Fruit fly (Drosophila melanogaster) whole organism, embryonic: ENCODE data around the gene CG14442.

Experiments used
- Atf6 ChIP-seq: fragments of 200-800 bp; sonication (Bioruptor generic); IDR thresholded peaks from 2 replicates; pipeline ENCODE4 v1.3.6; 2022; ENCODE audit warnings: missing biosample characterization, missing genetic modification characterization
- Bdp1 ChIP-seq: fragments of 200-800 bp; sonication (Bioruptor generic); optimal IDR thresholded peaks from 3 replicates; lab custom pipeline; 2016; ENCODE audit warnings: missing biosample characterization, missing genetic modification characterization
- Blimp-1 ChIP-seq: fragments of 200-800 bp; sonication (Bioruptor generic); optimal IDR thresholded peaks from 3 replicates; lab custom pipeline; 2018; ENCODE audit warnings: missing biosample characterization, missing genetic modification characterization, mild to moderate bottlenecking, moderate library complexity, missing genetic modification reagents
- CG10147 ChIP-seq: fragments of 200-800 bp; sonication (Bioruptor generic); optimal IDR thresholded peaks from 2 replicates; lab custom pipeline; 2019; ENCODE audit warnings: missing biosample characterization, mild to moderate bottlenecking, missing genetic modification characterization, moderate library complexity
- CG10321 ChIP-seq: fragments of 200-800 bp; sonication (Bioruptor generic); IDR thresholded peaks from 2 replicates; pipeline ENCODE4 v1.3.6; 2022; ENCODE audit warnings: missing biosample characterization, missing genetic modification characterization
- CG10366 ChIP-seq: fragments of 200-800 bp; sonication (Bioruptor generic); IDR thresholded peaks from 2 replicates; pipeline ENCODE4 v1.3.6; 2022; ENCODE audit warnings: missing biosample characterization, missing genetic modification characterization
- CG13894 ChIP-seq: fragments of 200-800 bp; sonication (Bioruptor generic); optimal IDR thresholded peaks from 3 replicates; lab custom pipeline; 2018; ENCODE audit warnings: missing biosample characterization, mild to moderate bottlenecking, missing genetic modification characterization, moderate library complexity
- CG14667 ChIP-seq: fragments of 200-800 bp; sonication (Bioruptor generic); IDR thresholded peaks from 2 replicates; pipeline ENCODE4 v1.3.6; 2022; ENCODE audit warnings: missing biosample characterization, missing genetic modification characterization
- CG17359 ChIP-seq: fragments of 200-800 bp; sonication (Bioruptor generic); optimal IDR thresholded peaks from 3 replicates; lab custom pipeline; 2018; ENCODE audit warnings: missing biosample characterization, mild to moderate bottlenecking, missing genetic modification characterization, moderate library complexity
- CG2712 ChIP-seq: fragments of 200-800 bp; optimal IDR thresholded peaks from 3 replicates; lab custom pipeline; 2019; ENCODE audit warnings: missing biosample characterization, mild to moderate bottlenecking, missing genetic modification characterization, moderate library complexity
- CG2875 ChIP-seq: fragments of 200-800 bp; sonication (Bioruptor generic); optimal IDR thresholded peaks from 2 replicates; lab custom pipeline; 2017; ENCODE audit warnings: missing biosample characterization, mild to moderate bottlenecking, missing genetic modification characterization, missing genetic modification reagents
- CG32772 ChIP-seq: fragments of 200-800 bp; sonication (Bioruptor generic); IDR thresholded peaks from 2 replicates; pipeline ENCODE4 v1.3.6; 2022; ENCODE audit warnings: missing biosample characterization, missing genetic modification characterization
- CG3407 ChIP-seq: fragments of 200-800 bp; sonication (Bioruptor generic); optimal IDR thresholded peaks from 2 replicates; lab custom pipeline; 2018; ENCODE audit warnings: missing biosample characterization, mild to moderate bottlenecking, missing genetic modification characterization
- CG3726 ChIP-seq: fragments of 200-800 bp; sonication (Bioruptor generic); IDR thresholded peaks from 3 replicates; pipeline ENCODE4, ENCODE4 v1.3.6; 2022; ENCODE audit warnings: missing biosample characterization, missing genetic modification characterization
- CG4328 ChIP-seq: fragments of 200-800 bp; sonication (Bioruptor generic); optimal IDR thresholded peaks from 3 replicates; lab custom pipeline; 2017; ENCODE audit warnings: missing biosample characterization, missing genetic modification reagents, missing genetic modification characterization
- CG7786 ChIP-seq: fragments of 200-800 bp; sonication (Bioruptor generic); optimal IDR thresholded peaks from 2 replicates; lab custom pipeline; 2016; ENCODE audit warnings: missing biosample characterization, missing genetic modification characterization
- CG9437 ChIP-seq: fragments of 200-800 bp; sonication (Bioruptor generic); optimal IDR thresholded peaks from 2 replicates; lab custom pipeline; 2018; ENCODE audit warnings: missing biosample characterization, mild to moderate bottlenecking, missing genetic modification characterization
- CG9609 ChIP-seq: fragments of 200-800 bp; sonication (Bioruptor generic); optimal IDR thresholded peaks from 3 replicates; lab custom pipeline; 2016; ENCODE audit warnings: missing biosample characterization, missing genetic modification characterization
- CG9876 ChIP-seq: fragments of 200-800 bp; sonication (Bioruptor generic); optimal IDR thresholded peaks from 2 replicates; lab custom pipeline; 2016; ENCODE audit warnings: missing biosample characterization, missing genetic modification characterization
- Elba2 ChIP-seq: fragments of 200-800 bp; sonication (Bioruptor generic); optimal IDR thresholded peaks from 3 replicates; lab custom pipeline; 2016; ENCODE audit warnings: missing biosample characterization, missing genetic modification characterization
- HLHmδ ChIP-seq: fragments of 200-800 bp; sonication (Bioruptor generic); optimal IDR thresholded peaks from 2 replicates; lab custom pipeline; 2018; ENCODE audit warnings: missing biosample characterization, mild to moderate bottlenecking, missing genetic modification characterization, moderate library complexity
- MESR4 ChIP-seq: fragments of 200-800 bp; sonication (Bioruptor generic); optimal IDR thresholded peaks from 2 replicates; lab custom pipeline; 2018; ENCODE audit warnings: missing biosample characterization, mild to moderate bottlenecking, missing genetic modification characterization, moderate library complexity
- Mad ChIP-seq: fragments of 200-800 bp; sonication (Bioruptor generic); optimal IDR thresholded peaks from 2 replicates; lab custom pipeline; 2016; ENCODE audit warnings: missing biosample characterization, missing genetic modification characterization
- Mes4 ChIP-seq: fragments of 200-800 bp; sonication (Bioruptor generic); optimal IDR thresholded peaks from 2 replicates; lab custom pipeline; 2016; ENCODE audit warnings: missing biosample characterization, missing genetic modification characterization
- Trl ChIP-seq, 3 experiments: fragments of >200 bp in 2 of 3; fragments of 200-800 bp in 1 of 3; sonication (Bioruptor generic) in 1 of 3; optimal IDR thresholded peaks; 2 replicates in 1 of 3; 3 replicates in 2 of 3; lab custom pipeline; 2016 to 2017; ENCODE audit warnings: missing biosample characterization in 1 of 3, missing genetic modification characterization in 1 of 3
- ab ChIP-seq: fragments of 200-800 bp; sonication (Bioruptor generic); optimal IDR thresholded peaks from 2 replicates; lab custom pipeline; 2016; ENCODE audit warnings: missing biosample characterization, missing genetic modification characterization
- ara ChIP-seq: fragments of 200-800 bp; sonication (Bioruptor generic); IDR thresholded peaks from 2 replicates; pipeline ENCODE4 v1.3.6; 2022; ENCODE audit warnings: missing biosample characterization, missing genetic modification characterization
- bbx ChIP-seq: fragments of 200-800 bp; sonication (Bioruptor generic); IDR thresholded peaks from 2 replicates; pipeline ENCODE4 v1.3.6; 2022; ENCODE audit warnings: missing biosample characterization, missing genetic modification characterization; ENCODE audit not compliant: partially characterized antibody
- bowl ChIP-seq: fragments of 200-800 bp; sonication (Bioruptor generic); IDR thresholded peaks from 2 replicates; pipeline ENCODE4 v1.3.6; 2022; ENCODE audit warnings: missing biosample characterization, missing genetic modification characterization
- bsh ChIP-seq, 2 experiments: fragments of 200-800 bp; sonication (Bioruptor generic); optimal IDR thresholded peaks; 2 replicates each; lab custom pipeline; 2017 to 2018; ENCODE audit warnings: mild to moderate bottlenecking in 2 of 2, missing biosample characterization in 2 of 2, missing genetic modification characterization in 2 of 2, moderate library complexity in 1 of 2
- cad ChIP-seq: fragments of >200 bp; optimal IDR thresholded peaks from 2 replicates; lab custom pipeline; 2017; ENCODE audit warnings: missing biosample characterization, missing genetic modification characterization
- caup ChIP-seq: fragments of 200-800 bp; sonication (Bioruptor generic); optimal IDR thresholded peaks from 3 replicates; lab custom pipeline; 2017; ENCODE audit warnings: missing biosample characterization, mild to moderate bottlenecking, missing genetic modification characterization, moderate library complexity; ENCODE audit not compliant: severe bottlenecking
- corto ChIP-seq: fragments of 200-800 bp; sonication (Bioruptor generic); optimal IDR thresholded peaks from 2 replicates; lab custom pipeline; 2016; ENCODE audit warnings: missing biosample characterization, mild to moderate bottlenecking, missing genetic modification characterization, moderate library complexity
- dan ChIP-seq: fragments of 200-800 bp; sonication (Bioruptor generic); IDR thresholded peaks from 2 replicates; pipeline ENCODE4 v1.3.6; 2022; ENCODE audit warnings: missing biosample characterization, missing genetic modification characterization
- dati ChIP-seq: fragments of 200-800 bp; sonication (Bioruptor generic); IDR thresholded peaks from 2 replicates; pipeline ENCODE4 v1.3.6; 2022; ENCODE audit warnings: missing biosample characterization, missing genetic modification characterization
- gce ChIP-seq: fragments of 200-800 bp; sonication (Bioruptor generic); IDR thresholded peaks from 3 replicates; pipeline ENCODE4 v1.3.6; 2022; ENCODE audit warnings: missing biosample characterization, missing genetic modification characterization
- gsb-n ChIP-seq: fragments of 200-800 bp; sonication (Bioruptor generic); optimal IDR thresholded peaks from 3 replicates; lab custom pipeline; 2018; ENCODE audit warnings: missing biosample characterization, mild to moderate bottlenecking, missing genetic modification characterization
- jigr1 ChIP-seq: fragments of 200-800 bp; sonication (Bioruptor generic); IDR thresholded peaks from 3 replicates; pipeline ENCODE4 v1.3.6; 2022; ENCODE audit warnings: missing biosample characterization, missing genetic modification characterization
- kah ChIP-seq: fragments of 200-800 bp; sonication (Bioruptor generic); optimal IDR thresholded peaks from 2 replicates; lab custom pipeline; 2018; ENCODE audit warnings: missing biosample characterization, mild to moderate bottlenecking, missing genetic modification characterization
- lmd ChIP-seq: fragments of 200-800 bp; sonication (Bioruptor generic); IDR thresholded peaks from 2 replicates; pipeline ENCODE4 v1.3.6; 2022; ENCODE audit warnings: missing biosample characterization, missing genetic modification characterization
- nerfin-2 ChIP-seq: fragments of 200-800 bp; sonication (Bioruptor generic); IDR thresholded peaks from 2 replicates; pipeline ENCODE4 v1.3.6; 2022; ENCODE audit warnings: missing biosample characterization, missing genetic modification characterization; ENCODE audit not compliant: partially characterized antibody
- otp ChIP-seq: fragments of 200-800 bp; sonication (Bioruptor generic); IDR thresholded peaks from 3 replicates; pipeline ENCODE4, ENCODE4 v1.3.6; 2022; ENCODE audit warnings: missing biosample characterization, missing genetic modification characterization
- prd ChIP-seq, 3 experiments: fragments of >200 bp in 2 of 3; fragments of 200-800 bp in 1 of 3; sonication (Bioruptor generic) in 1 of 3; optimal IDR thresholded peaks in 2 of 3; IDR thresholded peaks in 1 of 3; 2 replicates in 2 of 3; 3 replicates in 1 of 3; pipeline versions ENCODE4 v1.3.6 to Lab custom; 2017 to 2022; ENCODE audit warnings: missing biosample characterization in 1 of 3, missing genetic modification characterization in 1 of 3
- run ChIP-seq: fragments of 200-800 bp; sonication (Bioruptor generic); optimal IDR thresholded peaks from 3 replicates; lab custom pipeline; 2018; ENCODE audit warnings: missing biosample characterization, mild to moderate bottlenecking, missing genetic modification characterization
- sisA ChIP-seq: fragments of 200-800 bp; sonication (Bioruptor generic); IDR thresholded peaks from 2 replicates; pipeline ENCODE4 v1.3.6; 2022; ENCODE audit warnings: missing biosample characterization, missing genetic modification characterization
- trh ChIP-seq: fragments of 200-800 bp; sonication (Bioruptor generic); optimal IDR thresholded peaks from 2 replicates; lab custom pipeline; 2016; ENCODE audit warnings: missing biosample characterization, missing genetic modification characterization
- zen ChIP-seq: fragments of 200-800 bp; sonication (Bioruptor generic); optimal IDR thresholded peaks from 3 replicates; lab custom pipeline; 2018; ENCODE audit warnings: missing biosample characterization, mild to moderate bottlenecking, missing genetic modification characterization, moderate library complexity
- zen2 ChIP-seq: fragments of 200-800 bp; sonication (Bioruptor generic); IDR thresholded peaks from 3 replicates; pipeline ENCODE4 v1.3.6; 2022; ENCODE audit warnings: missing biosample characterization, missing genetic modification characterization; ENCODE audit not compliant: partially characterized antibody

CG14442 gene

dm6 chrX:6656023-6656594 lies 38.7 kb downstream of the CG14442 start:
- TF ChIP-seq CG2875 (GFP tag; lab: Kevin White, UChicago) (peak; percentile 64), gce (GFP tag; lab: Robert Waterston, UW) (peak; percentile 67; the same call in 1 of the 3 replicates), MESR4 (GFP tag; lab: Kevin White, UChicago) (peak; percentile 9), cad (no peak), Atf6 (GFP tag; lab: Robert Waterston, UW) (peak; percentile 88; the same call in 1 of the 2 replicates), corto (peak; percentile 73), prd (optimal IDR thresholded peaks at IDR 0.05; lab: Kevin White, UChicago) (no peak), prd (GFP tag; IDR thresholded peaks at IDR 0.05; lab: Robert Waterston, UW) (peak; percentile 87), bsh (GFP tag; optimal IDR thresholded peaks at IDR 0.05; lab: Kevin White, UChicago) (peak; percentile 73 to 75), CG7786 (GFP tag; lab: Kevin White, UChicago) (peak; percentile 78), CG13894 (tag; lab: Kevin White, UChicago) (peak; percentile 49), CG3726 (GFP tag; lab: Robert Waterston, UW) (peak; percentile 58; the same call in 1 of the 3 replicates), Blimp-1 (GFP tag; lab: Kevin White, UChicago) (peak; percentile 78), CG9437 (GFP tag; lab: Kevin White, UChicago) (peak; percentile 82), CG32772 (GFP tag; lab: Robert Waterston, UW) (peak; percentile 67), jigr1 (GFP tag; lab: Robert Waterston, UW) (peak; percentile 48; the same call in 1 of the 3 replicates), CG14667 (GFP tag; lab: Robert Waterston, UW) (peak; percentile 68), CG3407 (GFP tag; lab: Kevin White, UChicago) (peak; percentile 50), ara (GFP tag; lab: Robert Waterston, UW) (no peak), Bdp1 (GFP tag; lab: Kevin White, UChicago) (peak; percentile 67), CG10321 (GFP tag; lab: Robert Waterston, UW) (peak; percentile 28; the same call in 1 of the 2 replicates), CG10147 (GFP tag; lab: Kevin White, UChicago) (peak; percentile 84), CG9876 (GFP tag; lab: Kevin White, UChicago) (peak; percentile 65), trh (GFP tag; lab: Kevin White, UChicago) (peak; percentile 49), run (tag; lab: Kevin White, UChicago) (peak; percentile 45), otp (GFP tag; lab: Robert Waterston, UW) (peak; percentile 73), nerfin-2 (GFP tag; lab: Robert Waterston, UW) (no peak), kah (peak; percentile 59), CG2712 (peak; percentile 83), Mes4 (peak; percentile 43), caup (GFP tag; lab: Kevin White, UChicago) (peak; percentile 85), Mad (peak; percentile 78), sisA (GFP tag; lab: Robert Waterston, UW) (peak; percentile 85), CG17359 (tag; lab: Kevin White, UChicago) (peak; percentile 82), dati (GFP tag; lab: Robert Waterston, UW) (no peak), CG9609 (GFP tag; lab: Kevin White, UChicago) (peak; percentile 83), gsb-n (tag; lab: Kevin White, UChicago) (peak; percentile 52), bowl (GFP tag; lab: Robert Waterston, UW) (0 out of 2 replicates have a peak, but pooled peaks have one; percentile 5), CG4328 (GFP tag; lab: Kevin White, UChicago) (peak; percentile 69), CG10366 (GFP tag; lab: Robert Waterston, UW) (peak; percentile 78), Trl (optimal IDR thresholded peaks at IDR 0.05; lab: Kevin White, UChicago) (no peak), Trl (GFP tag; optimal IDR thresholded peaks at IDR 0.05; lab: Kevin White, UChicago) (peak; percentile 81), zen2 (no peak), bbx (GFP tag; lab: Robert Waterston, UW) (no peak), Elba2 (GFP tag; lab: Kevin White, UChicago) (no peak), ab (GFP tag; lab: Kevin White, UChicago) (peak; percentile 20), zen (tag; lab: Kevin White, UChicago) (peak; percentile 80), lmd (peak; percentile 87), HLHmδ (GFP tag; lab: Kevin White, UChicago) (no peak), dan (GFP tag; lab: Robert Waterston, UW) (no peak)
